Worm (Caenorhabditis elegans): ENCODE measurements around the gene nhr-239.

DNA sequence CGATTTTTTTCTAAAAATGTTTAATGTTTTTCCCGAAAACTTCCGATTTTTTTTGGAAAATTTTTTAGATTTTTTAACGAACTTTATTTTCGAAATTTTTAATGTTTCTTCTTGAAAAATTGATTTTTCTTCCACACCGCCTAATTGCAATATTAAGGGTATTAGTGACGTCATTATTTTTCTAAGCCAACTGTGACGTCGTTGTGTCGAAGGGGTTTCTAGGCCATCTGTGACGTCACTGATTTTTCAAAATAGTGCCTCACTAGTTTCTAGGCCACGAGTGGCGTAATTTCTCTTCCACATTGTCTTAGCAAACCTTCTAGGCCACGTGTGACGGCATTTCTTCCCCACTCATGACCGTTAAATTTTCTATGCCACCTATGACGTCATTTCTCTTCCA lies 9.5 kb upstream of the nhr-239 start:
- TF ChIP-seq him-1 (tag; optimal IDR thresholded peaks at IDR 0.05) = no peak
- TF ChIP-seq dao-5 (tag; optimal IDR thresholded peaks at IDR 0.05) = no peak
- TF ChIP-seq W03F9.2 (tag; optimal IDR thresholded peaks at IDR 0.05) = no peak
